Fruit fly (Drosophila melanogaster): ENCODE results near the gene ACXC.

ACXC gene

dm6 chr2L:12912230-12912629 lies at the start of gene ACXC:
TSS of gene ACXC (plus strand) at chr2L:12912530.
- TF ChIP-seq CG32121 (GFP tag; IDR thresholded peaks at IDR 0.05), result no peak
- no peak for TF ChIP-seq CG8159 (tag; optimal IDR thresholded peaks at IDR 0.05)
- TF ChIP-seq CG8301 (tag; optimal IDR thresholded peaks at IDR 0.05), result no peak
- no peak for TF ChIP-seq EcR (GFP tag; optimal IDR thresholded peaks at IDR 0.05)
- no peak for TF ChIP-seq CG14655 (GFP tag; optimal IDR thresholded peaks at IDR 0.05)
- TF ChIP-seq Pif1B (GFP tag; optimal IDR thresholded peaks at IDR 0.05), result no peak
- TF ChIP-seq Pif1A (GFP tag; optimal IDR thresholded peaks at IDR 0.05), result no peak
- TF ChIP-seq Snoo (tag; optimal IDR thresholded peaks at IDR 0.05), result no peak
- no peak for TF ChIP-seq CG12605 (GFP tag; IDR thresholded peaks at IDR 0.05)
- no peak for TF ChIP-seq CG17806 (tag; optimal IDR thresholded peaks at IDR 0.05)
- TF ChIP-seq Ets98B (GFP tag; IDR thresholded peaks at IDR 0.05), result no peak
- TF ChIP-seq gl (tag; optimal IDR thresholded peaks at IDR 0.05), result no peak

- TF ChIP-seq Pif1A (GFP tag; optimal IDR thresholded peaks at IDR 0.05), result no peak
- TF ChIP-seq fd96Ca (GFP tag; IDR thresholded peaks at IDR 0.05), result no peak
- no peak for TF ChIP-seq CG34367 (tag; optimal IDR thresholded peaks at IDR 0.05)
- TF ChIP-seq CG32121 (GFP tag; IDR thresholded peaks at IDR 0.05), result no peak
- TF ChIP-seq Pif1B (GFP tag; optimal IDR thresholded peaks at IDR 0.05), result no peak
- TF ChIP-seq CG4496 (GFP tag; IDR thresholded peaks at IDR 0.05), result no peak
- no peak for TF ChIP-seq CG9948 (tag; optimal IDR thresholded peaks at IDR 0.05)
- no peak for TF ChIP-seq EcR (GFP tag; optimal IDR thresholded peaks at IDR 0.05)
- no peak for TF ChIP-seq CG10348 (GFP tag; IDR thresholded peaks at IDR 0.05)
- no peak for TF ChIP-seq CG14655 (GFP tag; optimal IDR thresholded peaks at IDR 0.05)
- no peak for TF ChIP-seq Ets98B (GFP tag; IDR thresholded peaks at IDR 0.05)
- no peak for TF ChIP-seq CG12605 (GFP tag; IDR thresholded peaks at IDR 0.05)
Observed at dm6 chr2L:12867482-12867881, 44.8 kb upstream of the ACXC start.

dm6 chr2L:12880429-12880828 lies 31.9 kb upstream of the ACXC start:
- TF ChIP-seq CG32121 (GFP tag; IDR thresholded peaks at IDR 0.05), result no peak
- no peak for TF ChIP-seq CG14655 (GFP tag; optimal IDR thresholded peaks at IDR 0.05)
- no peak for TF ChIP-seq D1 (tag; optimal IDR thresholded peaks at IDR 0.05)

dm6 chr2L:12891651-12892050 lies 20.7 kb upstream of the ACXC start:
- TF ChIP-seq CG8159 (tag; optimal IDR thresholded peaks at IDR 0.05) (peak; percentile 47), EcR (GFP tag; optimal IDR thresholded peaks at IDR 0.05) (no peak), CG34367 (tag; optimal IDR thresholded peaks at IDR 0.05) (no peak), CG14655 (GFP tag; optimal IDR thresholded peaks at IDR 0.05) (peak; percentile 39), CG15710 (tag; optimal IDR thresholded peaks at IDR 0.05) (peak; percentile 44)

- TF ChIP-seq Pif1A (GFP tag; optimal IDR thresholded peaks at IDR 0.05) (no peak), CG13204 (GFP tag; optimal IDR thresholded peaks at IDR 0.05) (no peak), CG14655 (GFP tag; optimal IDR thresholded peaks at IDR 0.05) (no peak), CG15710 (tag; optimal IDR thresholded peaks at IDR 0.05) (no peak), Snoo (tag; optimal IDR thresholded peaks at IDR 0.05) (no peak), CG8301 (tag; optimal IDR thresholded peaks at IDR 0.05) (no peak), CG34367 (tag; optimal IDR thresholded peaks at IDR 0.05) (no peak), CG9948 (tag; optimal IDR thresholded peaks at IDR 0.05) (no peak), D1 (tag; optimal IDR thresholded peaks at IDR 0.05) (no peak), EcR (GFP tag; optimal IDR thresholded peaks at IDR 0.05) (no peak), CG12605 (GFP tag; IDR thresholded peaks at IDR 0.05) (no peak), CG4496 (GFP tag; IDR thresholded peaks at IDR 0.05) (no peak)
Observed at dm6 chr2L:12916514-12916913, 4.2 kb downstream of the ACXC start, which contains the start of gene ACXB. TSS of gene ACXB (plus strand) at chr2L:12916814.

dm6 chr2L:12920791-12921190 lies 8.5 kb downstream of the ACXC start, which contains the start of gene ACXA:
TSS of gene ACXA (plus strand) at chr2L:12921091.
- no peak for TF ChIP-seq gl (tag; optimal IDR thresholded peaks at IDR 0.05)
- TF ChIP-seq Ets98B (GFP tag; IDR thresholded peaks at IDR 0.05), result no peak
- no peak for TF ChIP-seq CG4496 (GFP tag; IDR thresholded peaks at IDR 0.05)
- TF ChIP-seq CG34367 (tag; optimal IDR thresholded peaks at IDR 0.05), result no peak
- TF ChIP-seq CG14655 (GFP tag; optimal IDR thresholded peaks at IDR 0.05), result no peak
- TF ChIP-seq CG12605 (GFP tag; IDR thresholded peaks at IDR 0.05), result no peak
- TF ChIP-seq CG9948 (tag; optimal IDR thresholded peaks at IDR 0.05), result no peak
- TF ChIP-seq EcR (GFP tag; optimal IDR thresholded peaks at IDR 0.05), result no peak
- TF ChIP-seq CG15710 (tag; optimal IDR thresholded peaks at IDR 0.05), result no peak
- no peak for TF ChIP-seq CG8301 (tag; optimal IDR thresholded peaks at IDR 0.05)
- TF ChIP-seq rn (GFP tag; IDR thresholded peaks at IDR 0.05), result no peak
- TF ChIP-seq D1 (tag; optimal IDR thresholded peaks at IDR 0.05), result no peak
- no peak for TF ChIP-seq CG13204 (GFP tag; optimal IDR thresholded peaks at IDR 0.05)
- no peak for TF ChIP-seq CG17806 (tag; optimal IDR thresholded peaks at IDR 0.05)
- TF ChIP-seq CG32121 (GFP tag; IDR thresholded peaks at IDR 0.05), result no peak

dm6 chr2L:12925311-12925710 lies 13.0 kb downstream of the ACXC start, which contains the start of gene ACXE:
TSS of gene ACXE (plus strand) at chr2L:12925611.
- TF ChIP-seq CG13204 (GFP tag; optimal IDR thresholded peaks at IDR 0.05), result no peak

- TF ChIP-seq CG8159 (tag; optimal IDR thresholded peaks at IDR 0.05) (peak; percentile 66), CG34367 (tag; optimal IDR thresholded peaks at IDR 0.05) (peak; percentile 27), CG8301 (tag; optimal IDR thresholded peaks at IDR 0.05) (no peak), CG14655 (GFP tag; optimal IDR thresholded peaks at IDR 0.05) (peak; percentile 42)
Observed at dm6 chr2L:12932996-12933395, 20.7 kb downstream of the ACXC start.
